Worm (Caenorhabditis elegans): ENCODE measurements around the gene lron-7.

The lron-7 gene

DNA sequence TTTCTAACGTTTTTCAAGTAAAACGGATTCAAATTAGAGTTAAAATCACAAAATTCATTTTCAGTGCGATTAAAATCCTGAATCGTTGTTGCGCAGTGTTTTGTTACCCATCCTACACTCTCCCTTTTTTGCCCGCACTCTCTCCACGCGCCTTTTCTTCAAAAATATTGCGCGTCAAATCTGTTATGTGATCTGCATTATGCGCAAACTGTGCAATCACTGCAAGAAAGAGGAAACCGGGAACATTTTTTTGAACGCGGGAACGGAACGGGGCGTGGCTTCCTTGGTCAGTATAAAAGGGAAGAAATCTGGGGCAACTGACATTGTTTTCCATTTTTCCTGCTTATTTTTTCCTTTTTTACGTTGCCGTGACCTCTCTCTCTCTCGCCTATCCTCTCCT is 48.5 kb downstream of the lron-7 start:
- TF ChIP-seq nhr-237 (tag; optimal IDR thresholded peaks at IDR 0.05) = no peak
- no peak for TF ChIP-seq fkh-2 (tag; optimal IDR thresholded peaks at IDR 0.05)
- no peak for TF ChIP-seq ceh-9 (tag; optimal IDR thresholded peaks at IDR 0.05)
- TF ChIP-seq snpc-4 (tag; optimal IDR thresholded peaks at IDR 0.05) = no peak
- no peak for TF ChIP-seq unc-39 (tag; optimal IDR thresholded peaks at IDR 0.05)
- no peak for TF ChIP-seq nhr-23 (tag; optimal IDR thresholded peaks at IDR 0.05)
- TF ChIP-seq ama-1 (optimal IDR thresholded peaks at IDR 0.05) = no peak
- TF ChIP-seq nhr-11 (tag; optimal IDR thresholded peaks at IDR 0.05) = no peak
- TF ChIP-seq ceh-82 (tag; optimal IDR thresholded peaks at IDR 0.05) = no peak
- TF ChIP-seq eor-1 (tag; optimal IDR thresholded peaks at IDR 0.05) = no peak
- TF ChIP-seq ceh-16 (tag; optimal IDR thresholded peaks at IDR 0.05) = no peak
- no peak for TF ChIP-seq lin-15B (tag; optimal IDR thresholded peaks at IDR 0.05)
- no peak for TF ChIP-seq elt-3 (tag; optimal IDR thresholded peaks at IDR 0.05)
- peak; percentile 22 for TF ChIP-seq elt-1 (tag; optimal IDR thresholded peaks at IDR 0.05)
- peak; percentile 17 for TF ChIP-seq hmg-11 (tag; optimal IDR thresholded peaks at IDR 0.05)
- no peak for TF ChIP-seq nhr-77 (tag; optimal IDR thresholded peaks at IDR 0.05)
- TF ChIP-seq nfya-1 (tag; optimal IDR thresholded peaks at IDR 0.05; ENCODE audit: insufficient read depth) = peak; percentile 2
- peak; percentile 10 for TF ChIP-seq pha-4 (tag; optimal IDR thresholded peaks at IDR 0.05)

DNA sequence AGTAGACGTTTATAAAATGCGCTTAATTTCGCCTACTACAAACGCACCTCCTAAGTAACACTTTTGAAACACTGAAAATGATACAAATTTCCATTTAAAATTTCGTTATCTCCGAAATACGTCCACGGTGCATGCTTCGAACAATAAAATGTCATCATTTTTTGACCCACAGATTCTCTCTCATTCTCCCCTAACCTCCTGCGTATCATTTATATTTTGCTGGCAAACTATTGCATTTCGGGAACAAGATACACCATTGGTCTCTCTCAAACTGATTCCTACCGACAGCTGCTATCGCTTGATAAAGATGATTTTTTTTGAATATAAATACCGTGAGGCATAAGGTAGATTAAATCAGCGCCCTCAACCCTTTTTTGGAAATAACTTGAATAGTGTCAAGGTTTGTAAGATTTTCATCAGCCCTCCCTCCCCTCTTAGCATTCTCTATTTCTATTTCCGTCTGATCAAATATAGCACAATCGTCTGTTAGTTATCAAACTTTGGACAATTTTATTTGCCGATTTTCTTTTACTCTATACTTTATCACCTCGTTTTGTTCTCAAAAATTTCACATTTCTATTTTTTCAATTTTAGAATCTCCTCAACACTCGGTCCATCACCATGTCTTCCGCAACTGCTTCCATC is 49.1 kb downstream of the lron-7 start, which contains the start of gene C07D8.6:
Gene C07D8.6, plus strand, starts transcription at position 595 of the 645 bp plus-strand sequence.
- TF ChIP-seq zag-1 (tag; optimal IDR thresholded peaks at IDR 0.05) (no peak), eor-1 (tag; optimal IDR thresholded peaks at IDR 0.05) (no peak), pha-4 (tag; optimal IDR thresholded peaks at IDR 0.05) (peak; percentile 26), lsy-12 (tag; optimal IDR thresholded peaks at IDR 0.05) (no peak), lin-15B (tag; optimal IDR thresholded peaks at IDR 0.05) (no peak), nhr-23 (tag; optimal IDR thresholded peaks at IDR 0.05) (no peak), tbx-2 (tag; optimal IDR thresholded peaks at IDR 0.05) (no peak), skn-1 (tag; optimal IDR thresholded peaks at IDR 0.05) (peak; percentile 88), nhr-76 (tag; optimal IDR thresholded peaks at IDR 0.05) (no peak), snpc-4 (tag; optimal IDR thresholded peaks at IDR 0.05) (no peak), nhr-28 (tag; optimal IDR thresholded peaks at IDR 0.05) (no peak), nhr-25 (tag; optimal IDR thresholded peaks at IDR 0.05) (no peak), elt-1 (tag; optimal IDR thresholded peaks at IDR 0.05) (no peak), ceh-82 (tag; optimal IDR thresholded peaks at IDR 0.05) (no peak), nhr-67 (tag; optimal IDR thresholded peaks at IDR 0.05) (no peak), daf-12 (tag; optimal IDR thresholded peaks at IDR 0.05) (no peak), mdl-1 (tag; optimal IDR thresholded peaks at IDR 0.05) (no peak), ceh-9 (tag; optimal IDR thresholded peaks at IDR 0.05) (no peak), nhr-12 (tag; optimal IDR thresholded peaks at IDR 0.05) (no peak), mml-1 (tag; optimal IDR thresholded peaks at IDR 0.05) (no peak), jun-1 (tag; optimal IDR thresholded peaks at IDR 0.05) (peak; percentile 26), ceh-28 (tag; optimal IDR thresholded peaks at IDR 0.05) (no peak), nhr-11 (tag; optimal IDR thresholded peaks at IDR 0.05) (no peak), egl-5 (tag; optimal IDR thresholded peaks at IDR 0.05) (no peak), elt-2 (tag; optimal IDR thresholded peaks at IDR 0.05) (peak; percentile 97), R02D3.7 (tag; optimal IDR thresholded peaks at IDR 0.05) (no peak), unc-62 (GFP tag; optimal IDR thresholded peaks at IDR 0.05) (no peak), egl-27 (tag; optimal IDR thresholded peaks at IDR 0.05) (no peak), nhr-77 (tag; optimal IDR thresholded peaks at IDR 0.05) (peak; percentile 8), nfya-1 (tag; optimal IDR thresholded peaks at IDR 0.05; ENCODE audit: insufficient read depth) (peak; percentile 36), elt-3 (tag; optimal IDR thresholded peaks at IDR 0.05) (no peak), nhr-237 (tag; optimal IDR thresholded peaks at IDR 0.05) (no peak), ama-1 (optimal IDR thresholded peaks at IDR 0.05) (no peak), fos-1 (tag; optimal IDR thresholded peaks at IDR 0.05) (no peak), pqm-1 (tag; optimal IDR thresholded peaks at IDR 0.05) (peak; percentile 92)

ce11 chrX:7343218-7343617 is 51.3 kb downstream of the lron-7 start:
- TF ChIP-seq nhr-23 (tag; optimal IDR thresholded peaks at IDR 0.05) (no peak), pha-4 (tag; optimal IDR thresholded peaks at IDR 0.05) (peak; percentile 30), zag-1 (tag; optimal IDR thresholded peaks at IDR 0.05) (no peak), skn-1 (tag; optimal IDR thresholded peaks at IDR 0.05) (peak; percentile 59), ama-1 (optimal IDR thresholded peaks at IDR 0.05) (no peak), ztf-11 (tag; optimal IDR thresholded peaks at IDR 0.05) (no peak), nhr-25 (tag; optimal IDR thresholded peaks at IDR 0.05) (no peak), nhr-77 (tag; optimal IDR thresholded peaks at IDR 0.05) (no peak), elt-2 (tag; optimal IDR thresholded peaks at IDR 0.05) (peak; percentile 60)
